Fruit fly (Drosophila melanogaster) whole organism, embryonic: ENCODE data around the gene PRL-1.

Source experiments
- B-H2 ChIP-seq: fragments of 200-800 bp; sonication (Bioruptor generic); optimal IDR thresholded peaks from 2 replicates; lab custom pipeline; 2018; ENCODE audit warnings: missing biosample characterization, mild to moderate bottlenecking, missing genetic modification characterization
- Bgb ChIP-seq: fragments of 200-800 bp; sonication (Bioruptor generic); IDR thresholded peaks from 2 replicates; pipeline ENCODE4 v1.3.6; 2022; ENCODE audit warnings: missing biosample characterization, missing genetic modification characterization; ENCODE audit not compliant: partially characterized antibody
- Bteb2 ChIP-seq: fragments of 200-800 bp; sonication (Bioruptor generic); optimal IDR thresholded peaks from 2 replicates; lab custom pipeline; 2016; ENCODE audit warnings: missing biosample characterization, missing genetic modification characterization
- C15 ChIP-seq: fragments of 200-800 bp; sonication (Bioruptor generic); IDR thresholded peaks from 3 replicates; pipeline ENCODE4 v1.3.6; 2022; ENCODE audit warnings: missing biosample characterization, missing genetic modification characterization
- CG12299 ChIP-seq: fragments of 200-800 bp; sonication (Bioruptor generic); optimal IDR thresholded peaks from 2 replicates; lab custom pipeline; 2018; ENCODE audit warnings: missing biosample characterization, mild to moderate bottlenecking, missing genetic modification characterization
- CG12659 ChIP-seq: fragments of 200-800 bp; sonication (Bioruptor generic); optimal IDR thresholded peaks from 3 replicates; lab custom pipeline; 2017; ENCODE audit warnings: mild to moderate bottlenecking, missing biosample characterization, missing genetic modification reagents, missing genetic modification characterization
- CG17385 ChIP-seq: fragments of 200-800 bp; sonication (Bioruptor generic); optimal IDR thresholded peaks from 3 replicates; lab custom pipeline; 2018; ENCODE audit warnings: missing biosample characterization, mild to moderate bottlenecking, missing genetic modification characterization
- CG2875 ChIP-seq: fragments of 200-800 bp; sonication (Bioruptor generic); optimal IDR thresholded peaks from 2 replicates; lab custom pipeline; 2017; ENCODE audit warnings: missing biosample characterization, mild to moderate bottlenecking, missing genetic modification characterization, missing genetic modification reagents
- CG2889 ChIP-seq: fragments of 200-800 bp; sonication (Bioruptor generic); IDR thresholded peaks from 3 replicates; pipeline ENCODE4 v1.3.6; 2022; ENCODE audit warnings: missing biosample characterization, missing genetic modification characterization
- CG3065 ChIP-seq: fragments of 200-800 bp; sonication (Bioruptor generic); optimal IDR thresholded peaks from 2 replicates; lab custom pipeline; 2016; ENCODE audit warnings: missing biosample characterization, missing genetic modification characterization
- CG33213 ChIP-seq: fragments of 200-800 bp; sonication (Bioruptor generic); optimal IDR thresholded peaks from 3 replicates; lab custom pipeline; 2016; ENCODE audit warnings: missing biosample characterization, missing genetic modification characterization
- CG4617 ChIP-seq: fragments of 200-800 bp; sonication (Bioruptor generic); optimal IDR thresholded peaks from 3 replicates; lab custom pipeline; 2016; ENCODE audit warnings: missing biosample characterization, missing genetic modification characterization, borderline replicate concordance
- CG6654 ChIP-seq: fragments of 200-800 bp; sonication (Bioruptor generic); optimal IDR thresholded peaks from 2 replicates; lab custom pipeline; 2017; ENCODE audit warnings: missing biosample characterization, mild to moderate bottlenecking, missing genetic modification characterization
- CG7556 ChIP-seq: fragments of 200-800 bp; sonication (Bioruptor generic); optimal IDR thresholded peaks from 2 replicates; lab custom pipeline; 2017; ENCODE audit warnings: missing biosample characterization, mild to moderate bottlenecking, missing genetic modification characterization
- CG8359 ChIP-seq: fragments of 200-800 bp; sonication (Bioruptor generic); optimal IDR thresholded peaks from 2 replicates; lab custom pipeline; 2017; ENCODE audit warnings: missing biosample characterization, mild to moderate bottlenecking, missing genetic modification characterization, borderline replicate concordance
- CG8388 ChIP-seq: fragments of 200-800 bp; sonication (Bioruptor generic); optimal IDR thresholded peaks from 2 replicates; lab custom pipeline; 2019; ENCODE audit warnings: missing biosample characterization, mild to moderate bottlenecking, missing genetic modification characterization, moderate library complexity
- CG9817 ChIP-seq: fragments of 200-800 bp; sonication (Bioruptor generic); optimal IDR thresholded peaks from 2 replicates; lab custom pipeline; 2018; ENCODE audit warnings: missing biosample characterization, mild to moderate bottlenecking, missing genetic modification characterization, moderate library complexity
- CHES-1-like ChIP-seq: fragments of 200-800 bp; sonication (Bioruptor generic); optimal IDR thresholded peaks from 2 replicates; lab custom pipeline; 2016; ENCODE audit warnings: missing biosample characterization, missing genetic modification characterization
- Dad ChIP-seq: fragments of 200-800 bp; sonication (Bioruptor generic); optimal IDR thresholded peaks from 3 replicates; lab custom pipeline; 2016; ENCODE audit warnings: missing biosample characterization, missing genetic modification characterization
- Eip74EF ChIP-seq, 2 experiments: fragments of 200-800 bp in 1 of 2; fragments of >200 bp in 1 of 2; sonication (Bioruptor generic) in 1 of 2; optimal IDR thresholded peaks; 2 replicates each; lab custom pipeline; 2017 to 2019; ENCODE audit warnings: missing biosample characterization in 2 of 2, missing genetic modification characterization in 2 of 2, mild to moderate bottlenecking in 1 of 2, moderate library complexity in 1 of 2
- Fer2 ChIP-seq: fragments of 200-800 bp; sonication (Bioruptor generic); optimal IDR thresholded peaks from 2 replicates; lab custom pipeline; 2018; ENCODE audit warnings: missing biosample characterization, mild to moderate bottlenecking, missing genetic modification characterization, moderate library complexity
- Hr3 ChIP-seq: fragments of 200-800 bp; sonication (Bioruptor generic); optimal IDR thresholded peaks from 3 replicates; lab custom pipeline; 2016; ENCODE audit warnings: missing biosample characterization, missing genetic modification characterization
- Hr51 ChIP-seq, 2 experiments: fragments of 200-800 bp; sonication (Bioruptor generic); optimal IDR thresholded peaks; 2 replicates in 1 of 2; 3 replicates in 1 of 2; lab custom pipeline; 2016 to 2018; ENCODE audit warnings: missing biosample characterization in 2 of 2, missing genetic modification characterization in 2 of 2, mild to moderate bottlenecking in 1 of 2, moderate library complexity in 1 of 2
- Lim3 ChIP-seq: fragments of 200-800 bp; sonication (Bioruptor generic); IDR thresholded peaks from 2 replicates; pipeline ENCODE4 v1.3.6; 2022; ENCODE audit warnings: missing biosample characterization, missing genetic modification characterization
- MESR4 ChIP-seq: fragments of 200-800 bp; sonication (Bioruptor generic); optimal IDR thresholded peaks from 2 replicates; lab custom pipeline; 2018; ENCODE audit warnings: missing biosample characterization, mild to moderate bottlenecking, missing genetic modification characterization, moderate library complexity
- Max ChIP-seq: fragments of 200-800 bp; sonication (Bioruptor generic); optimal IDR thresholded peaks from 2 replicates; lab custom pipeline; 2016; ENCODE audit warnings: missing biosample characterization, mild to moderate bottlenecking, missing genetic modification characterization
- Pdp1 ChIP-seq, 2 experiments: fragments of 200-800 bp; sonication (Bioruptor generic); optimal IDR thresholded peaks; 3 replicates each; lab custom pipeline; 2016; ENCODE audit warnings: missing biosample characterization in 2 of 2, missing genetic modification characterization in 2 of 2, mild to moderate bottlenecking in 1 of 2, moderate library complexity in 1 of 2
- Ptx1 ChIP-seq: fragments of 200-800 bp; sonication (Bioruptor generic); IDR thresholded peaks from 2 replicates; pipeline ENCODE4 v1.3.6; 2022; ENCODE audit warnings: missing biosample characterization, missing genetic modification characterization
- Sry-β ChIP-seq: fragments of 200-800 bp; sonication (Bioruptor generic); optimal IDR thresholded peaks from 2 replicates; lab custom pipeline; 2018; ENCODE audit warnings: missing biosample characterization, mild to moderate bottlenecking, missing genetic modification characterization, moderate library complexity
- YL-1 ChIP-seq: fragments of 200-800 bp; sonication (Bioruptor generic); optimal IDR thresholded peaks from 3 replicates; lab custom pipeline; 2017; ENCODE audit warnings: missing biosample characterization, mild to moderate bottlenecking, missing genetic modification characterization
- ase ChIP-seq: fragments of 200-800 bp; sonication (Bioruptor generic); IDR thresholded peaks from 3 replicates; pipeline ENCODE4 v1.3.6; 2022; ENCODE audit warnings: missing biosample characterization, missing genetic modification characterization
- az2 ChIP-seq: fragments of 200-800 bp; sonication (Bioruptor generic); optimal IDR thresholded peaks from 3 replicates; lab custom pipeline; 2016; ENCODE audit warnings: missing biosample characterization, missing genetic modification characterization
- bsh ChIP-seq, 2 experiments: fragments of 200-800 bp; sonication (Bioruptor generic); optimal IDR thresholded peaks; 2 replicates each; lab custom pipeline; 2017 to 2018; ENCODE audit warnings: mild to moderate bottlenecking in 2 of 2, missing biosample characterization in 2 of 2, missing genetic modification characterization in 2 of 2, moderate library complexity in 1 of 2
- cad ChIP-seq: fragments of >200 bp; optimal IDR thresholded peaks from 2 replicates; lab custom pipeline; 2017; ENCODE audit warnings: missing biosample characterization, missing genetic modification characterization
- crc ChIP-seq: fragments of 200-800 bp; sonication (Bioruptor generic); optimal IDR thresholded peaks from 2 replicates; lab custom pipeline; 2016; ENCODE audit warnings: missing biosample characterization, missing genetic modification characterization
- da ChIP-seq: fragments of 200-800 bp; sonication (Bioruptor generic); optimal IDR thresholded peaks from 2 replicates; lab custom pipeline; 2016; ENCODE audit warnings: missing biosample characterization, missing genetic modification characterization
- dmrt11E ChIP-seq: fragments of 200-800 bp; sonication (Bioruptor generic); optimal IDR thresholded peaks from 3 replicates; lab custom pipeline; 2018; ENCODE audit warnings: missing biosample characterization, mild to moderate bottlenecking, missing genetic modification characterization, moderate library complexity
- fd102C ChIP-seq: fragments of 200-800 bp; sonication (Bioruptor generic); optimal IDR thresholded peaks from 2 replicates; lab custom pipeline; 2018; ENCODE audit warnings: missing biosample characterization, mild to moderate bottlenecking, missing genetic modification characterization, moderate library complexity
- gfzf ChIP-seq: fragments of 200-800 bp; sonication (Bioruptor generic); optimal IDR thresholded peaks from 2 replicates; lab custom pipeline; 2016; ENCODE audit warnings: missing biosample characterization, mild to moderate bottlenecking, missing genetic modification characterization, moderate library complexity
- her ChIP-seq: fragments of 200-800 bp; sonication (Bioruptor generic); optimal IDR thresholded peaks from 2 replicates; lab custom pipeline; 2016; ENCODE audit warnings: missing biosample characterization, missing genetic modification characterization
- klu ChIP-seq: fragments of 200-800 bp; sonication (Bioruptor generic); IDR thresholded peaks from 2 replicates; pipeline ENCODE4 v1.3.6; 2022; ENCODE audit warnings: missing biosample characterization, missing genetic modification characterization
- mirr ChIP-seq: fragments of 200-800 bp; sonication (Bioruptor generic); optimal IDR thresholded peaks from 3 replicates; lab custom pipeline; 2018; ENCODE audit warnings: missing biosample characterization, mild to moderate bottlenecking, missing genetic modification characterization
- oc ChIP-seq: fragments of 200-800 bp; sonication (Bioruptor generic); optimal IDR thresholded peaks from 2 replicates; lab custom pipeline; 2018; ENCODE audit warnings: missing biosample characterization, mild to moderate bottlenecking, missing genetic modification characterization, moderate library complexity
- pfk ChIP-seq: fragments of 200-800 bp; sonication (Bioruptor generic); optimal IDR thresholded peaks from 2 replicates; lab custom pipeline; 2018; ENCODE audit warnings: missing biosample characterization, mild to moderate bottlenecking, missing genetic modification characterization, moderate library complexity
- ttk ChIP-seq: fragments of 200-800 bp; sonication (Bioruptor generic); IDR thresholded peaks from 2 replicates; pipeline ENCODE4 v2.1.2; 2022; ENCODE audit warnings: missing biosample characterization, missing genetic modification characterization
- wdn ChIP-seq: fragments of 200-800 bp; sonication (Bioruptor generic); IDR thresholded peaks from 2 replicates; pipeline ENCODE4 v1.3.6; 2022; ENCODE audit warnings: missing biosample characterization, missing genetic modification characterization

Gene PRL-1

DNA sequence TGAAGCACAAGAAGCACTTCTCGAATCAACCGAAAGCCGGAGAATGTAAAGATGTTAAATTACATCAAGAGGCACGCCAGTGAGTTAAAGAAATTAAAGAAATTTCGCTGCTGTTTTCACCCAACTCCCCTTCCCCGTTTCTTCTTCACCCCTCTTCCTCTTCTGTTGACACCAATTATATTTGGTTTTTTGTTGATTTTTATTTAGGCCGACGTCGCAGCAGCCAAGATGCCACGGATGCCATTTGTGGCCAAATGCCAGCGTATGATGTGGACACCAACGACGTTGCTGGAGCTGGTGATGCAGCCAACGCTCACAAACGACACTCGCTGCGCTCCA lies 31.0 kb upstream of the PRL-1 start:
- peak; percentile 32 for TF ChIP-seq YL-1 (GFP tag; lab: Kevin White, UChicago)
- TF ChIP-seq MESR4 (GFP tag; lab: Kevin White, UChicago), result peak; percentile 88
- TF ChIP-seq CG12659, result peak; percentile 33
- TF ChIP-seq CG8388, result no peak
- no peak for TF ChIP-seq C15 (GFP tag; lab: Robert Waterston, UW)
- TF ChIP-seq ase (GFP tag; lab: Robert Waterston, UW), result no peak
- TF ChIP-seq CG4617 (GFP tag; lab: Kevin White, UChicago), result peak; percentile 86
- TF ChIP-seq Bgb (GFP tag; lab: Robert Waterston, UW), result no peak
- TF ChIP-seq CG17385 (GFP tag; lab: Kevin White, UChicago), result peak; percentile 71

DNA sequence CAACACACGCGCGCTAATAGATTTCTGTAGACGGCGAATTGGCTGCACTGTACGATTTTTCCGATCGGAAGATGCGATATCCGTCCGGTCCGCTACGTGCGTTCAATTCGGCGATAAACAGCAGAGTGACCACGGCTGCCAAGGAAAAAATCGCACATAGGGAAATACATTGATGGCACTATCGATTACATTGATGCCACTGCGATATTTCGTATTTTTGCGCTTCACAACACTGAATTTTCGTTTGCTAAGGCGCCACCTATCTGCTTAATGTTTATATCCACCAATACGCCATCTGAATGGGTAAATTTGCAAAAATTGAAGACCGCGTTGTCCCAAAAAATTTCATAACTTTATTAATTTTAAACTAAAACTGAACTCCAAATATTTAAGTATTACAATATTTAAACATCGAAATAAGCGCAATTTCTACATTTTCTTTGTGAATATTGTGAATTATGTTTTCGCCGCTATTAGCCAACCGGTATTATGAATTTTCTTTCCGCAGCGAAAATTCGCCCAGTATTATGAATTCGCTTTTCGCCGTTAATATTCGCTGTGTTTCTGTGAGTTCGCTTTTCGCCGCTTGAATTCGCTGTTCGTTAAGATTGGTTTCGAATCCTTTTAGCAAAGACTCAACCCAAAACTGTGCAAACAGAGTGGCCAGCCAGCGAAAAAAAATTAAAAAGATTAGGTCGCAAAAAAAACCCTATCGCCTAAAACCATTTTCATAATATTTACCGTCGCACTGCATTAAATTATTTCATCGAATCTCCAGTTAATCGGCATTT lies 30.4 kb upstream of the PRL-1 start, which contains the start of the genes crp and pkaap:
Gene crp, minus strand, starts transcription at position 129 of the 791 bp plus-strand sequence.
Gene pkaap, plus strand, starts transcription at position 689 of the 791 bp plus-strand sequence.
- peak; percentile 48 for TF ChIP-seq crc (GFP tag; lab: Kevin White, UChicago)
- peak; percentile 88 to 90 for TF ChIP-seq Pdp1 (GFP tag; optimal IDR thresholded peaks at IDR 0.05; lab: Kevin White, UChicago)
- peak; percentile 75 for TF ChIP-seq YL-1 (GFP tag; lab: Kevin White, UChicago)
- peak in 1 of 2 experiments; percentile 88 for TF ChIP-seq Hr51 (GFP tag; optimal IDR thresholded peaks at IDR 0.05; lab: Kevin White, UChicago)
- TF ChIP-seq da (GFP tag; lab: Kevin White, UChicago), result peak; percentile 65
- TF ChIP-seq Dad (GFP tag; lab: Kevin White, UChicago), result peak; percentile 87
- TF ChIP-seq fd102C, result peak; percentile 11
- TF ChIP-seq oc (tag; lab: Kevin White, UChicago), result no peak
- peak; percentile 98 for TF ChIP-seq gfzf
- TF ChIP-seq pfk, result peak; percentile 54
- peak; percentile 27 for TF ChIP-seq Sry-β
- TF ChIP-seq az2 (GFP tag; lab: Kevin White, UChicago), result peak; percentile 82
- TF ChIP-seq Bteb2 (GFP tag; lab: Kevin White, UChicago), result peak; percentile 72
- TF ChIP-seq Ptx1 (GFP tag; lab: Robert Waterston, UW), result no peak
- no peak for TF ChIP-seq cad (GFP tag; lab: Kevin White, UChicago)
- peak in 1 of 2 experiments; percentile 55 for TF ChIP-seq bsh (GFP tag; optimal IDR thresholded peaks at IDR 0.05; lab: Kevin White, UChicago)
- TF ChIP-seq CG8359 (GFP tag; lab: Kevin White, UChicago), result peak; percentile 26
- TF ChIP-seq Hr3 (GFP tag; lab: Kevin White, UChicago), result peak; percentile 66
- peak; percentile 75 for TF ChIP-seq mirr
- no peak for TF ChIP-seq ttk
- TF ChIP-seq B-H2 (GFP tag; lab: Kevin White, UChicago), result peak; percentile 90
- peak; percentile 63 for TF ChIP-seq dmrt11E (tag; lab: Kevin White, UChicago)
- TF ChIP-seq Fer2, result peak; percentile 42
- peak; percentile 84 for TF ChIP-seq her
- peak; percentile 91 for TF ChIP-seq CHES-1-like (GFP tag; lab: Kevin White, UChicago)
- peak; percentile 72 for TF ChIP-seq CG3065 (GFP tag; lab: Kevin White, UChicago)
- no peak for TF ChIP-seq Lim3 (GFP tag; lab: Robert Waterston, UW)
- peak; percentile 86 for TF ChIP-seq Max (GFP tag; lab: Kevin White, UChicago)
- TF ChIP-seq CG12299 (tag; lab: Kevin White, UChicago), result peak; percentile 64
- TF ChIP-seq CG2875 (GFP tag; lab: Kevin White, UChicago), result peak; percentile 62
- no peak for TF ChIP-seq wdn (GFP tag; lab: Robert Waterston, UW)
- TF ChIP-seq CG7556 (GFP tag; lab: Kevin White, UChicago), result peak; percentile 65
- peak; percentile 95 for TF ChIP-seq CG33213
- peak; percentile 43 for TF ChIP-seq CG6654 (GFP tag; lab: Kevin White, UChicago)
- TF ChIP-seq Eip74EF (GFP tag; optimal IDR thresholded peaks at IDR 0.05; lab: Kevin White, UChicago), result peak in 1 of 2 experiments; percentile 59
- peak; percentile 54 for TF ChIP-seq CG8388
- no peak for TF ChIP-seq klu (GFP tag; lab: Robert Waterston, UW)
- TF ChIP-seq CG9817 (tag; lab: Kevin White, UChicago), result peak; percentile 70
- no peak for TF ChIP-seq CG2889 (GFP tag; lab: Robert Waterston, UW)
